Fruit fly (Drosophila melanogaster) whole organism, larva: ENCODE measurements around the gene CG42340.
"Not testable (repeated sequence)": the region's sequence is repeated elsewhere in the genome, so short reads cannot be mapped to it uniquely, and the experiment has no call there.

ENCODE experiments used
- noc ChIP-seq: fragments of 200-800 bp; sonication (Bioruptor generic); optimal IDR thresholded peaks from 3 replicates; lab custom pipeline; 2019; ENCODE audit warnings: missing biosample characterization, mild to moderate bottlenecking, missing genetic modification characterization, moderate library complexity

CG42340 gene

dm6 chrX:6528508-6528998 is 4.4 kb upstream of the CG42340 start, which contains the start of gene Agxt:
Agxt (plus strand) TSS chrX:6528948.
- peak; percentile 62 for TF ChIP-seq noc (tag; lab: Kevin White, UChicago)

DNA sequence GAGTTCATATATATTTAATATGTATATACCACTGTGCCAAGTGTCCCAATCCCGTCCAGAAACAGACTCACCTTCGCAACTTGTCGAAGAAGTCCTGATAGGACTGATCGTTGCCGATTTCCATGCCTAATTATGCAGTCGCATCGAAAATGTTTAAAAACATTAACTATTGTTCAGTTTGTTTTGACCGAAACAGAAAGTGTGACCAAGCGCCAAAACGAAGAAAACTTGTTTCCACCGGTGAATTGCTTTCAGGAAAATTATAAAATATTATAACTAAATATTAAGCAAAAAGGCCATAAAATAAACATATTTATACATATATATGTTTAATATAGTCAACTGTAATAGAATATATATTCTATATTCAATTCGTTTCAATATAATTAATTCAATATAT is 3.6 kb upstream of the CG42340 start, which contains the start of gene CG3342:
Gene CG3342 (minus strand): TSS at position 209 of the 400 bp plus-strand sequence.
- TF ChIP-seq noc (tag; lab: Kevin White, UChicago), result no peak

DNA sequence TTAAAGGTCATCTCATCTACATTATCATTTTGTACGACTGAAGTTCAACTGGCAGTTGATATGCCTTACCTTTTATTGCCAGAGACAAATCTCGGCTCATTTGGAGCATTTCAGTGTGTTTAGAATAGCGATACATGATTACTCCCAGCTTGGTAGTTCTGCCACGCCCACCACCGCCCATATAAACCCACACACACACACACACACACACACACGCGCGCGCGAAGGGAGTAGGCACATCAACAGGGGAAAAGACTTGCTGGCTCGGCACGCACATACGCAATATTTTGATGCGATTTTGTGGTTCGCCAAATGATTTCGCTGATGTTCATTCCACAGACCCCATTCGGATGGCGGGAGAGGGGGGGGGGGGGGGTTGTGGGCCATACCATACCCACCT is 10.9 kb downstream of the CG42340 start:
- no peak for TF ChIP-seq noc (tag; lab: Kevin White, UChicago)

- not testable (repeated sequence) for TF ChIP-seq noc (tag; lab: Kevin White, UChicago)
Measured at dm6 chrX:6478749-6479148, 45.4 kb downstream of the CG42340 start, which contains the start of gene CG33665. CG33665 (minus strand) TSS chrX:6478849.

- not testable (repeated sequence) for TF ChIP-seq noc (tag; lab: Kevin White, UChicago)
Measured at dm6 chrX:6476867-6477266, 47.3 kb downstream of the CG42340 start, which contains the start of gene CG33666. CG33666 (minus strand) TSS chrX:6476967.

DNA sequence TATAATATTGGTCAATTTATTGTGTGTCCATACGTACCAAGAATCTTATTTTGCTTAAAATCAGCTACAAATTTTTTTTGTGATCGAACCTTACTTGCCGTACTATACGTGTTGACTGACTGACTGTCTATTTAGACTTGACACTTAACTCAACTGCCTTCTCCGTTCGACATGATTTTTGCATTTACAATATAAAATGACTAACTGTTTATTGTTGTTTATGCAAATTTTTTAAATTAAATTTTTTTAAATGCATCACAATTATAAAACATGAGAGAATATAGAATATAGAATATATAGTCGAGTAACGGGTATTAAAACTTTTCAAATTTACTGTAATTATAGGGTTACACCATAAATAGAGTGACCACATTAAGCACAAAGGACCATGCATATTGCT is 51.8 kb downstream of the CG42340 start, which contains the start of gene CG33667:
Gene CG33667 (minus strand): TSS at position 101 of the 400 bp plus-strand sequence.
- not testable (repeated sequence) for TF ChIP-seq noc (tag; lab: Kevin White, UChicago)

DNA sequence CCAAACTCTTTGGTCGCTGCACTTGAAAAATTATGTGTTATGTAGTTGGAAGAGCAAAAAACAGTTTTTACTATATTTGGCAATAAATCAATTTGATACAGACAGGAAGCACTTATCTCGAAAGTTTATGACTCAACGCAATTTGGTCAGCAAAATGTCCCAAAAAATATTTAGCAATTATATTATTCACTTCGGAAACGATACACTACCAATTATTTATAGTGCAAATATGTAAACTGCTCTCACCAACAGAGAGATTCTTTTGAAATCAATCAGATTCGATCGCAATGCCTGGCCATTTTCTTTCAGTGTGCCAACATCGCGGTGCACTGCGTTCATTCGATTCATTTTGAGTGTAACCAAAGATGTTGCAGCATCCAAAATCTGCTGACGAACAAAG is 66.2 kb downstream of the CG42340 start:
- no peak for TF ChIP-seq noc (tag; lab: Kevin White, UChicago)

- no peak for TF ChIP-seq noc (tag; lab: Kevin White, UChicago)
Measured at dm6 chrX:6439495-6439894, 84.6 kb downstream of the CG42340 start.

- not testable (repeated sequence) for TF ChIP-seq noc (tag; lab: Kevin White, UChicago)
Measured at dm6 chrX:6419334-6419733, 104.8 kb downstream of the CG42340 start, which contains the start of gene CG33668. CG33668 (minus strand) TSS chrX:6419434.

dm6 chrX:6400000-6400399 is 124.1 kb downstream of the CG42340 start, which contains the start of gene CG33669:
CG33669 (minus strand) TSS chrX:6400100.
- not testable (repeated sequence) for TF ChIP-seq noc (tag; lab: Kevin White, UChicago)

DNA sequence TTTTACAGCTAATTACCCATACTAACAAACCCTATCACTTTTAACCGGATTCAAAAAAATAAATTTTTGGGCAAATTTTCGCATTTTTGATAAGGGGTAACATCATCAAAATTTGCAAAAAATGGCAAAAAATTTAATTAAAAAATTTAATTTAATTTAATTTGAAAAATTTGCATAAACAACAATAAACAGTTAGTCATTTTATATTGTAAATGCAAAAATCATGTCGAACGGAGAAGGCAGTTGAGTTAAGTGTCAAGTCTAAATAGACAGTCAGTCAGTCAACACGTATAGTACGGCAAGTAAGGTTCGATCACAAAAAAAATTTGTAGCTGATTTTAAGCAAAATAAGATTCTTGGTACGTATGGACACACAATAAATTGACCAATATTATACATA is 140.2 kb downstream of the CG42340 start, which contains the start of gene CG33664:
Gene CG33664 (plus strand): TSS at position 301 of the 400 bp plus-strand sequence.
- TF ChIP-seq noc (tag; lab: Kevin White, UChicago), result not testable (repeated sequence)

DNA sequence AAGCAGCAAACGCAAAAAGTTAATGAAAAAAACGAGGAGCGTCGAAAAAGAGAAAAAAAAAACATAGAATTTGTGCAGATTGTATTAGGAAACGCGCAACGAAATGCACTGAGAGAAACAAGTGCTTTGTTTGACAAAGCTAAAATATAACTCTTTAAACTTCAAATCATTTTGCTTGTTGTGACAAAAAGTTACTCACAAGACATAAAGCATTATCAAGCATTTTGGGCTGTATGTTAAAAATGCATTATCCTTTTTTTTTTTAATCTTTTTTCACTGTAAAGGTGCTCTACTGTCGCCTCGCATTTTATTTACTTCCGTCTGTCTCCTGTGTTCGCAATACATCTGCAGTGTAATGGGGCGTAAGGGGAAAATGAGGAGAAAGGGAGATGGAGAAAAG is 147.4 kb downstream of the CG42340 start:
- TF ChIP-seq noc (tag; lab: Kevin White, UChicago), result no peak

DNA sequence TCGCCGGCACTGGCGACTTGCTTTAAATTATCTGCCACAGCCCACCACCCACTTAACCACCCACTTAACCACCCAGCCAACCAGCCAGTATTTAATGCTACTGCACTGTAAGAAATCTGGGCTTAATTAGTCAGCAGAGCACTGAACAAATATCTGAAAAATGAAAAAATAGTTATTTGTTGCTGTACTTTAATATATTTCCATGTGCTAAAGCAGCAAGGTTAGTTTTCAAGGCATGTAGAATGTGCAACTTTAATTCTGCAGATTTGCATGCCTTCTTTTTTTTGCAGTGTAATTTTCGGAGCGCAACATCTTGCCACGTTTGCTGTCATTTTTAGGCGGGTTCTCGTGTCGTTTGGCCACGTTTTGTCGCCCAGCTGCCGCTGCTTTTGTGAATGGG is 148.5 kb downstream of the CG42340 start:
- TF ChIP-seq noc (tag; lab: Kevin White, UChicago), result no peak
